Worm (Caenorhabditis elegans) whole organism, L3 larva: Measurements from ENCODE around the gene K08D10.14.
A peak's percentile ranks its signal among the peaks of the same experiment; 100 is the strongest.
"Not testable (repeated sequence)": the region's sequence is repeated elsewhere in the genome, so short reads cannot be mapped to it uniquely, and the experiment has no call there.

ENCODE experiments used
- R02D3.7 ChIP-seq: fragments of 150-350 bp; optimal IDR thresholded peaks from 2 replicates; lab custom pipeline; 2014; ENCODE audit warnings: missing biosample characterization, missing genetic modification characterization
- ZK546.5 ChIP-seq: sonication (generic microtip); optimal IDR thresholded peaks from 2 replicates; lab custom pipeline; 2017; ENCODE audit warnings: missing biosample characterization, missing genetic modification characterization
- aly-2 ChIP-seq: fragments of 150-350 bp; optimal IDR thresholded peaks from 2 replicates; lab custom pipeline; 2014; ENCODE audit warnings: missing biosample characterization, missing genetic modification characterization
- egl-27 ChIP-seq: sonication (generic microtip); optimal IDR thresholded peaks from 4 replicates; lab custom pipeline; 2017; ENCODE audit warnings: missing biosample characterization, missing genetic modification reagents, missing genetic modification characterization
- elt-1 ChIP-seq: fragments of 150-350 bp; optimal IDR thresholded peaks from 2 replicates; lab custom pipeline; 2014; ENCODE audit warnings: missing biosample characterization, missing genetic modification characterization
- elt-2 ChIP-seq: sonication (generic microtip); optimal IDR thresholded peaks from 2 replicates; lab custom pipeline; 2016; ENCODE audit warnings: missing genetic modification reagents, mild to moderate bottlenecking, missing genetic modification characterization, missing compliant biosample characterization
- jun-1 ChIP-seq: fragments of 150-350 bp; optimal IDR thresholded peaks from 2 replicates; lab custom pipeline; 2014; ENCODE audit warnings: missing biosample characterization, missing genetic modification reagents, missing genetic modification characterization
- lin-15B ChIP-seq: fragments of 150-350 bp; optimal IDR thresholded peaks from 2 replicates; lab custom pipeline; 2014; ENCODE audit warnings: missing biosample characterization, missing genetic modification characterization
- lin-39 ChIP-seq: fragments of 150-350 bp; optimal IDR thresholded peaks from 2 replicates; lab custom pipeline; 2018; ENCODE audit warnings: missing biosample characterization, missing genetic modification reagents, missing genetic modification characterization
- mdl-1 ChIP-seq: fragments of 150-350 bp; optimal IDR thresholded peaks from 2 replicates; lab custom pipeline; 2014; ENCODE audit warnings: missing biosample characterization, missing genetic modification characterization
- mml-1 ChIP-seq: fragments of 150-350 bp; sonication (generic microtip); optimal IDR thresholded peaks from 3 replicates; lab custom pipeline; 2014; ENCODE audit warnings: missing biosample characterization, missing genetic modification characterization
- nhr-12 ChIP-seq: fragments of 150-350 bp; optimal IDR thresholded peaks from 2 replicates; lab custom pipeline; 2014; ENCODE audit warnings: missing biosample characterization, missing genetic modification characterization
- nhr-23 ChIP-seq: fragments of 150-350 bp; optimal IDR thresholded peaks from 2 replicates; lab custom pipeline; 2014; ENCODE audit warnings: missing biosample characterization, missing genetic modification reagents, missing genetic modification characterization
- nhr-237 ChIP-seq: fragments of 150-350 bp; optimal IDR thresholded peaks from 2 replicates; lab custom pipeline; 2014; ENCODE audit warnings: missing biosample characterization, missing genetic modification characterization
- nhr-28 ChIP-seq: fragments of 150-350 bp; optimal IDR thresholded peaks from 2 replicates; lab custom pipeline; 2014; ENCODE audit warnings: missing biosample characterization, missing genetic modification characterization
- nhr-67 ChIP-seq: fragments of 150-350 bp; optimal IDR thresholded peaks from 2 replicates; lab custom pipeline; 2014; ENCODE audit warnings: missing biosample characterization, missing genetic modification characterization
- nhr-77 ChIP-seq: fragments of 150-350 bp; optimal IDR thresholded peaks from 2 replicates; lab custom pipeline; 2014; ENCODE audit warnings: missing biosample characterization, missing genetic modification characterization
- pha-4 ChIP-seq: fragments of 150-350 bp; optimal IDR thresholded peaks from 2 replicates; lab custom pipeline; 2014; ENCODE audit warnings: missing biosample characterization, missing genetic modification reagents, missing genetic modification characterization
- pqm-1 ChIP-seq: fragments of 150-350 bp; optimal IDR thresholded peaks from 2 replicates; lab custom pipeline; 2017; ENCODE audit warnings: missing biosample characterization, missing genetic modification characterization, inconsistent platforms
- sea-2 ChIP-seq: fragments of 150-350 bp; sonication (generic microtip); optimal IDR thresholded peaks from 4 replicates; lab custom pipeline; 2014; ENCODE audit warnings: missing biosample characterization, missing genetic modification reagents, missing genetic modification characterization
- skn-1 ChIP-seq: fragments of 150-350 bp; optimal IDR thresholded peaks from 2 replicates; lab custom pipeline; 2014; ENCODE audit warnings: missing biosample characterization, missing genetic modification characterization
- snpc-4 ChIP-seq: fragments of 150-350 bp; optimal IDR thresholded peaks from 2 replicates; lab custom pipeline; 2014; ENCODE audit warnings: missing biosample characterization, missing genetic modification characterization
- tbx-2 ChIP-seq: sonication (generic microtip); optimal IDR thresholded peaks from 2 replicates; lab custom pipeline; 2016; ENCODE audit warnings: mild to moderate bottlenecking, missing genetic modification characterization, missing compliant biosample characterization
- unc-39 ChIP-seq: sonication (generic microtip); optimal IDR thresholded peaks from 4 replicates; lab custom pipeline; 2017; ENCODE audit warnings: missing biosample characterization, missing genetic modification characterization
- unc-62 ChIP-seq: fragments of 150-350 bp; sonication (generic microtip); optimal IDR thresholded peaks from 4 replicates; lab custom pipeline; 2014; ENCODE audit warnings: missing biosample characterization, missing genetic modification reagents, missing genetic modification characterization
- zag-1 ChIP-seq: fragments of 150-350 bp; optimal IDR thresholded peaks from 2 replicates; lab custom pipeline; 2014; ENCODE audit warnings: missing biosample characterization, missing genetic modification characterization
- ztf-11 ChIP-seq: fragments of 150-350 bp; optimal IDR thresholded peaks from 2 replicates; lab custom pipeline; 2014; ENCODE audit warnings: missing biosample characterization, missing genetic modification characterization

Gene K08D10.14

DNA sequence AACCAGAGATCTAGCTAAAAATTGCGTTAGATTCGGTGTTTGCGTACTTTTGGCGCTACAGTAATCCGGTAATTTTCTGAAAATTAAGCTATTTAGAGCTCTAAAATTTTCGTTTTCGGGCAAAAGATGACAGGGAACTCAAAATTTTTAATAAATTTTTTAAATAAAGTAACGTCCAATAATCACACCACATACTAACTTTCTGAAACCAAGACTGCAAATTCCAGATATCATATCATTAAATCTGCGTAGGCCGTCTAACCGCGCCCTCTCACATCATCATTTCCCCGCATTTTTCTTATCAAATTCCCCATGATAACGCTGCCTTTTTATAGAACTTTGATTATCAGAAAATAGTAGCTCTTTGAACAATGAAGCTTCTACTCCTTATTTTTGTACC is 37.3 kb upstream of the K08D10.14 start, which contains the start of gene drd-50:
Gene drd-50 (plus strand): TSS at position 301 of the 400 bp plus-strand sequence.
- TF ChIP-seq skn-1 (tag; lab: Kevin White, UChicago) (no peak), nhr-237 (no peak), pha-4 (tag; lab: Kevin White, UChicago) (no peak), unc-62 (GFP tag; lab: Kevin White, UChicago) (no peak), nhr-12 (tag; lab: Kevin White, UChicago) (no peak), elt-2 (tag; lab: Kevin White, UChicago) (peak; percentile 65), R02D3.7 (no peak)

- peak; percentile 63 for TF ChIP-seq elt-2 (tag; lab: Kevin White, UChicago)
- TF ChIP-seq pha-4 (tag; lab: Kevin White, UChicago), result no peak
- TF ChIP-seq, all 47 proteins: peak for 1
These were observed 34.5 kb upstream of the K08D10.14 start, which contains the start of gene F49F1.5 for ce11 chrIV:4120263-4120662. Gene F49F1.5, minus strand, starts transcription at chrIV:4120415.

- peak; percentile 31 for TF ChIP-seq pqm-1
- TF ChIP-seq elt-2 (tag; lab: Kevin White, UChicago), result peak; percentile 77
- no peak for TF ChIP-seq R02D3.7
These were observed 33.7 kb upstream of the K08D10.14 start for ce11 chrIV:4121055-4121454.

DNA sequence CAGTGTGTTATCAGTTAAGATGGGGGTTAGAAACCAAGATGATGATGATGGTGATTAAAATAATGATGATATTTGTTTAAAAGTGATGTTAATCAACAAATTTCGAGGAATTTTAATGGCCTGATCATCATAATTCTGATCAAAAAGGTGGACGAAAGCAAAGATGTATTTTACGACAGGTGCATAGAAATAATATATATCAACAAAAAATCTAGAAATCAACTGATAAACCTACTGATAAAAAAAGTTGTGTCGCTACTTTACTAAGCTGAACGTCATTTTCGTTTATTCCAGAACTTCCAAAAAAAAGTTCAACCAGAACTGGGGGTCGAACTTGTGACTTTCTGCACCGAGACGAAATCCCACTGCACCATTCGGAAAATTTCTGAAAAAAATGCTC is 31.7 kb upstream of the K08D10.14 start, which contains the start of gene mul-1:
Gene mul-1 (minus strand): TSS at position 84 of the 400 bp plus-strand sequence.
- TF ChIP-seq elt-2 (tag; lab: Kevin White, UChicago), result peak; percentile 69
- no peak for TF ChIP-seq lin-39 (tag; lab: Kevin White, UChicago)

DNA sequence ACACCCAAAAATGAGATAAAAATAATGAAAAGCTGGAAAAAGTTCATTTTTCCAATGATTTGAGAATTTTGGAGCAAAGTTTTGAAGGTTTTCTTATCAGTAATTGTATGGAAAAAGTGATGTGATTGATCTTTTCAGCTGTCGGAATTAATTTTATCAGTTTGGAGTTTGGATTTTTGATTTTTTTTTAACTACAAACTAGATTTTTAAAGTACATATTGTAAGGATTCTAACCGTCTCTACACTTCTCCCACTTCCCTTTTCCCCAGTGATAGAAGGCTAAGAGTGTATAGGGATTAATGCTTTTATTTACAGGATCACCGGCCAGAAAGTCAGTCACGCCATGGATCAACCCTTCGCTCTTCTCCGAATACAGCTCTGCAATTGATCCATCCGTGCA is 29.1 kb upstream of the K08D10.14 start, which contains the start of gene F49F1.7:
Gene F49F1.7 (minus strand): TSS at position 101 of the 400 bp plus-strand sequence.
- not testable (repeated sequence) for TF ChIP-seq ZK546.5, jun-1, mml-1 (tag; lab: Kevin White, UChicago)
- TF ChIP-seq, all 47 proteins: peak for 0; not testable (repeated sequence) for 47

- TF ChIP-seq nhr-28 (tag; lab: Kevin White, UChicago) (no peak), unc-39 (tag; lab: Kevin White, UChicago) (no peak), jun-1 (tag; lab: Kevin White, UChicago) (no peak), nhr-77 (no peak), elt-2 (tag; lab: Kevin White, UChicago) (no peak), zag-1 (no peak), elt-1 (no peak), nhr-12 (tag; lab: Kevin White, UChicago) (no peak), egl-27 (tag; lab: Kevin White, UChicago) (no peak), tbx-2 (tag; lab: Kevin White, UChicago) (no peak), snpc-4 (no peak)
These were observed 19.0 kb upstream of the K08D10.14 start, which contains the start of gene F49F1.17 for ce11 chrIV:4135744-4136143. Gene F49F1.17, minus strand, starts transcription at chrIV:4135844.

DNA sequence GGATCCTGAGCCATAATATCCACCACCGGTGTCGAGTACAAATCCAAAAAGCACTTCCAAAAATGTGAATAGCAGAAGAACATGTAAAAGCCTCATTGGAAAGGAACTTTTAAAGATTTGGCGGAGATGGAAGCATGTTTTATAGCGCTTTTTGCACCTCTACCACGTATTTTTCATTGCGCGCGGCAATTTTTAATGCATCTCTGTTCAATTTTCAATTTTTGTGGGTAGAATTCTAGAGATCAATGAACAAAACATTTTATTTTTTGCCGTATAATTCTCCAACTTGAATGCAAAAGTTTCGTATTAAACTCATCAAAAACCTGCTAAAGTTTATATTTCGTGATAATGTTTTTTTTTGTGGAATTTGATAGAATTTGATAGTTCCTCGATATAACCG is 17.3 kb upstream of the K08D10.14 start, which contains the start of gene F49F1.9:
Gene F49F1.9 (minus strand): TSS at position 101 of the 400 bp plus-strand sequence.
- TF ChIP-seq mml-1 (tag; lab: Kevin White, UChicago) (no peak), nhr-77 (no peak), pha-4 (tag; lab: Kevin White, UChicago) (no peak), nhr-67 (no peak), nhr-28 (tag; lab: Kevin White, UChicago) (no peak), ztf-11 (tag; lab: Kevin White, UChicago) (no peak), mdl-1 (no peak), sea-2 (GFP tag; lab: Kevin White, UChicago) (no peak), lin-15B (tag; lab: Kevin White, UChicago) (no peak), nhr-23 (tag; lab: Kevin White, UChicago) (no peak), aly-2 (tag; lab: Kevin White, UChicago) (no peak), elt-1 (no peak), skn-1 (tag; lab: Kevin White, UChicago) (no peak), nhr-237 (no peak), elt-2 (tag; lab: Kevin White, UChicago) (no peak)

DNA sequence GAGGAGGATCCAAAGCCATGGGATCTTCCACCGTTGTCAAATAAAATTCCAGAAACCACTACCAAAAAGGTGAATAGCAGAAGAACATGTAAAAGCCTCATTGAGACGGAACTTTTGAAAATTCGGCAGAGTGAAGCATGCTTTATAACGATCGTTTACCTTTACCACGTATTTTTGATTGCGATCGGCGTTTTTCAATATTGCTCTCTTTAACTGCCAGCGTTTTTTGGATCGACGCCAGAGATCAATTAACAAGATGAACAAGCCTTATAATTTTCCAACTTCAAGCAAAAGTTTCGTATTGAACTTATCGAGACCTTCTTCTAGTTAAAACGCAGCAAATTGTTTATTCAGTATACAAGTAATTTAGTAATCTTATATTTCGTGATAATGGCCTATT is 15.7 kb upstream of the K08D10.14 start, which contains the start of gene F49F1.10:
Gene F49F1.10 (minus strand): TSS at position 101 of the 400 bp plus-strand sequence.
- TF ChIP-seq jun-1 (tag; lab: Kevin White, UChicago), result no peak
- no peak for TF ChIP-seq nhr-77
- TF ChIP-seq snpc-4, result no peak
- no peak for TF ChIP-seq nhr-12 (tag; lab: Kevin White, UChicago)
- TF ChIP-seq pqm-1, result no peak
